Fruit fly (Drosophila melanogaster): ENCODE data around the gene Snoo.

The Snoo gene

dm6 chr2L:7984059-7984800, at the start of gene Snoo:
Gene Snoo (minus strand): TSS chr2L:7984196.
- TF ChIP-seq Max (GFP tag; optimal IDR thresholded peaks at IDR 0.05): no peak
- TF ChIP-seq exex (tag; optimal IDR thresholded peaks at IDR 0.05): peak; percentile 87
- TF ChIP-seq CG7839 (tag; optimal IDR thresholded peaks at IDR 0.05): no peak
- no peak for TF ChIP-seq CG17802 (tag; optimal IDR thresholded peaks at IDR 0.05)
- TF ChIP-seq Bteb2 (GFP tag; optimal IDR thresholded peaks at IDR 0.05): no peak
- TF ChIP-seq D19A (tag; optimal IDR thresholded peaks at IDR 0.05): no peak
- peak; percentile 18 for TF ChIP-seq CG6854 (GFP tag; optimal IDR thresholded peaks at IDR 0.05)
- peak; percentile 4 for TF ChIP-seq Hand (GFP tag; optimal IDR thresholded peaks at IDR 0.05)
- no peak for TF ChIP-seq ash1 (GFP tag; optimal IDR thresholded peaks at IDR 0.05)
- TF ChIP-seq CG6689 (GFP tag; IDR thresholded peaks at IDR 0.05): no peak
- TF ChIP-seq Spps (tag; optimal IDR thresholded peaks at IDR 0.05): no peak
- TF ChIP-seq CG18476 (GFP tag; optimal IDR thresholded peaks at IDR 0.05): no peak
- TF ChIP-seq zen2 (GFP tag; IDR thresholded peaks at IDR 0.05; ENCODE audit: partially characterized antibody): peak; percentile 64; the same call in 2 of the 3 replicates
- no peak; the same call in 2 of the 3 replicates for TF ChIP-seq CG14050 (GFP tag; IDR thresholded peaks at IDR 0.05)
- TF ChIP-seq CG8765 (GFP tag; IDR thresholded peaks at IDR 0.05): no peak
- peak; percentile 7 for TF ChIP-seq kah (GFP tag; optimal IDR thresholded peaks at IDR 0.05)
- TF ChIP-seq CG1602 (GFP tag; optimal IDR thresholded peaks at IDR 0.05): no peak
- no peak for TF ChIP-seq YL-1 (GFP tag; optimal IDR thresholded peaks at IDR 0.05)
- TF ChIP-seq CG32767 (GFP tag; IDR thresholded peaks at IDR 0.05): no peak
- no peak for TF ChIP-seq Awh (GFP tag; IDR thresholded peaks at IDR 0.05)
- TF ChIP-seq Gug (GFP tag; IDR thresholded peaks at IDR 0.05): no peak
- TF ChIP-seq CG2199 (GFP tag; IDR thresholded peaks at IDR 0.05): no peak
- TF ChIP-seq Dfd (GFP tag; optimal IDR thresholded peaks at IDR 0.05): no peak
- TF ChIP-seq slp2 (GFP tag; optimal IDR thresholded peaks at IDR 0.05): no peak
- no peak for TF ChIP-seq CG9215 (GFP tag; IDR thresholded peaks at IDR 0.05)
- no peak for TF ChIP-seq CG9817 (tag; optimal IDR thresholded peaks at IDR 0.05)
- no peak for TF ChIP-seq dpn (GFP tag; optimal IDR thresholded peaks at IDR 0.05)
- no peak for TF ChIP-seq ap (GFP tag; IDR thresholded peaks at IDR 0.05)
- no peak for TF ChIP-seq Hr51 (GFP tag; optimal IDR thresholded peaks at IDR 0.05)
- TF ChIP-seq NK7.1 (GFP tag; optimal IDR thresholded peaks at IDR 0.05): no peak
- no peak for TF ChIP-seq CG11695 (GFP tag; IDR thresholded peaks at IDR 0.05)
- TF ChIP-seq CG16863 (GFP tag; optimal IDR thresholded peaks at IDR 0.05): no peak
- TF ChIP-seq CkIIα-i1 (GFP tag; IDR thresholded peaks at IDR 0.05): no peak
- no peak for TF ChIP-seq Dll (GFP tag; IDR thresholded peaks at IDR 0.05; ENCODE audit: partially characterized antibody)
- no peak for TF ChIP-seq CG4854 (GFP tag; optimal IDR thresholded peaks at IDR 0.05)
- TF ChIP-seq bowl (GFP tag; IDR thresholded peaks at IDR 0.05): no peak
- TF ChIP-seq gcm (GFP tag; optimal IDR thresholded peaks at IDR 0.05): no peak
- TF ChIP-seq fu2 (GFP tag; optimal IDR thresholded peaks at IDR 0.05): no peak
- TF ChIP-seq abd-A (tag; optimal IDR thresholded peaks at IDR 0.05): peak; percentile 28
- TF ChIP-seq ems (GFP tag; optimal IDR thresholded peaks at IDR 0.05): no peak
- no peak for TF ChIP-seq CG15601 (tag; optimal IDR thresholded peaks at IDR 0.05)
- no peak for TF ChIP-seq CG4404 (GFP tag; IDR thresholded peaks at IDR 0.05)
- no peak for TF ChIP-seq Hsf (GFP tag; optimal IDR thresholded peaks at IDR 0.05)
- TF ChIP-seq CG9932 (GFP tag; IDR thresholded peaks at IDR 0.05): no peak
- TF ChIP-seq unc-4 (GFP tag; IDR thresholded peaks at IDR 0.05; ENCODE audit: partially characterized antibody): 0 out of 2 replicates have a peak, but pooled peaks have one; percentile 16
- no peak for TF ChIP-seq Eip74EF (GFP tag; optimal IDR thresholded peaks at IDR 0.05)
- TF ChIP-seq Nf-YB (GFP tag; optimal IDR thresholded peaks at IDR 0.05): no peak
- peak; percentile 7 for TF ChIP-seq CG2712 (tag; optimal IDR thresholded peaks at IDR 0.05)
- TF ChIP-seq B-H2 (GFP tag; optimal IDR thresholded peaks at IDR 0.05): peak; percentile 45
- TF ChIP-seq lbe (GFP tag; optimal IDR thresholded peaks at IDR 0.05): no peak

Data from whole organism, embryonic.